Worm (Caenorhabditis elegans) whole organism, L1 larva: ENCODE data around the gene ZK1248.4.

Experiments
- lin-39 ChIP-seq: fragments of 150-350 bp; optimal IDR thresholded peaks from 2 replicates; lab custom pipeline; 2014; ENCODE audit warnings: missing biosample characterization, missing genetic modification reagents, missing genetic modification characterization
- nhr-237 ChIP-seq: fragments of 150-350 bp; optimal IDR thresholded peaks from 2 replicates; lab custom pipeline; 2014; ENCODE audit warnings: missing biosample characterization, missing genetic modification characterization
- pqm-1 ChIP-seq: sonication (generic microtip); optimal IDR thresholded peaks from 3 replicates; lab custom pipeline; 2017; ENCODE audit warnings: missing biosample characterization, missing genetic modification characterization
- zag-1 ChIP-seq: fragments of 150-350 bp; optimal IDR thresholded peaks from 2 replicates; lab custom pipeline; 2014; ENCODE audit warnings: missing biosample characterization, missing genetic modification characterization
- ztf-4 ChIP-seq: fragments of 150-350 bp; optimal IDR thresholded peaks from 2 replicates; lab custom pipeline; 2014; ENCODE audit warnings: missing biosample characterization, missing genetic modification characterization

DNA sequence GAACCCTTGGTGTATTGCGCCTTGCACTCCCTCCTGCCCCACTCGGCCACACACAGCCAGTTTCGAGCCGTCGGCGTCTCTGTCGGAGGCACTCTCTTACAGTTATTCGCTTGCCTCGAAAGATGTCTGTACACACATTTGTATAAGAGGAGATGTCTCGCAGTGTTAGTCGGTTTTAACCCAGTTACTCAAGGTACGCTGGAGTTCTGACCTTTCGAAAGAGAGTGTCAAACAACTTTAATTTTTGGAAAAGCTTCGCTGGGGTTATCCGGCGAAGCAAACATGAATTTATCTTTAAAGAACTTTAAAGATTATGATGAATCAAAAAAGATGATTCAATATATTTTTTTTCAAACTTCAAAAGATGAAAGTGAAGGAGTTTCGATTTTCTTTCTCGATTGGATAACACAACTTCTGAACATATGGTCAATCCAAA is 26.3 kb downstream of the ZK1248.4 start:
- TF ChIP-seq pqm-1 (tag; lab: Kevin White, UChicago) (peak; percentile 76), zag-1 (peak; percentile 99), nhr-237 (tag; lab: Kevin White, UChicago) (peak; percentile 98), ztf-4 (tag; lab: Kevin White, UChicago) (peak; percentile 98), lin-39 (tag; lab: Kevin White, UChicago) (peak; percentile 99)
